Worm (Caenorhabditis elegans) whole organism, late embryonic: ENCODE data around the gene lnkn-1.

Experiments used
- ama-1 ChIP-seq: fragments of 150-350 bp; optimal IDR thresholded peaks from 2 replicates; lab custom pipeline; 2014
- ceh-14 ChIP-seq: sonication (generic microtip); optimal IDR thresholded peaks from 2 replicates; lab custom pipeline; 2016; ENCODE audit warnings: missing genotype, missing genetic modification characterization, missing compliant biosample characterization
- ceh-2 ChIP-seq: sonication (generic microtip); optimal IDR thresholded peaks from 2 replicates; lab custom pipeline; 2016; ENCODE audit warnings: missing genotype, missing genetic modification characterization, missing compliant biosample characterization
- ceh-34 ChIP-seq: sonication (generic microtip); optimal IDR thresholded peaks from 2 replicates; lab custom pipeline; 2016; ENCODE audit warnings: mild to moderate bottlenecking, missing genetic modification characterization, missing compliant biosample characterization
- ceh-48 ChIP-seq: sonication (generic microtip); optimal IDR thresholded peaks from 2 replicates; lab custom pipeline; 2016; ENCODE audit warnings: missing genetic modification characterization, inconsistent platforms, missing compliant biosample characterization
- fax-1 ChIP-seq: sonication (generic microtip); optimal IDR thresholded peaks from 2 replicates; lab custom pipeline; 2016; ENCODE audit warnings: missing genotype, missing genetic modification characterization, missing compliant biosample characterization
- fkh-6 ChIP-seq: sonication (generic microtip); optimal IDR thresholded peaks from 2 replicates; lab custom pipeline; 2016; ENCODE audit warnings: missing genetic modification characterization, missing compliant biosample characterization
- hlh-6 ChIP-seq: sonication (generic microtip); optimal IDR thresholded peaks from 2 replicates; lab custom pipeline; 2016; ENCODE audit warnings: missing genotype, missing genetic modification characterization, missing compliant biosample characterization
- madf-2 ChIP-seq: sonication (generic microtip); optimal IDR thresholded peaks from 2 replicates; lab custom pipeline; 2017; ENCODE audit warnings: missing genetic modification characterization, missing compliant biosample characterization
- nhr-11 ChIP-seq: fragments of 150-350 bp; optimal IDR thresholded peaks from 2 replicates; lab custom pipeline; 2014; ENCODE audit warnings: missing biosample characterization, missing genetic modification characterization
- pag-3 ChIP-seq: sonication (generic microtip); optimal IDR thresholded peaks from 2 replicates; lab custom pipeline; 2016; ENCODE audit warnings: missing compliant biosample characterization, missing genetic modification characterization, borderline replicate concordance

DNA sequence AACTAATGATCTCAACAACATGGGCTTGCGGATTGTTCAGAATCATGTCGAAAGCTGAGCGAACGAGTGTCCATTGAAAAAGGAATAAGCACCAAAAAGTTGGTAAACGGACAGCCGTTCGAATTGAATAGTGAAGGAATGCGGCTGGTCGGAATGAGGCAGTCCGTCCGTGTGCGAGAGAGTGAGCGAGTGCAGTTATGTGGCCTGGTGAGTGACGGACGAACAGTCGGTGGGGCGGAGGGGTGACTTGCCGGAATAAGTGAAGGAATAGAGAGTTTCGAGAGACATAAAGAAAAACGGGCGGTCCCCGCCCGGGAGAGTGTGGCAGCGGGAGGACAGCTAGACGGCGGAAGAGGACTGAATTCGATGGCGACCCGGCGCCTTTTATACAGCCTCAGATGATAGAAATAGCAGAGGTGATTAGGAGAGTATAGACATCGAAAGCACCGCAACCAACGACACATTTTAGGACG, 24.7 kb upstream of the lnkn-1 start:
- peak; percentile 13 for TF ChIP-seq ama-1 (lab: Kevin White, UChicago)
- no peak for TF ChIP-seq nhr-11 (tag; lab: Kevin White, UChicago)
- TF ChIP-seq ceh-2 (tag; lab: Kevin White, UChicago), result no peak
- TF ChIP-seq pag-3 (tag; lab: Kevin White, UChicago), result no peak
- peak; percentile 3 for TF ChIP-seq fkh-6 (tag; lab: Kevin White, UChicago)
- no peak for TF ChIP-seq fax-1 (tag; lab: Kevin White, UChicago)
- TF ChIP-seq ceh-48 (tag; lab: Kevin White, UChicago), result no peak
- no peak for TF ChIP-seq hlh-6 (tag; lab: Kevin White, UChicago)
- no peak for TF ChIP-seq madf-2 (tag; lab: Kevin White, UChicago)
- peak; percentile 72 for TF ChIP-seq ceh-34
- TF ChIP-seq ceh-14 (tag; lab: Kevin White, UChicago), result peak; percentile 64
